Fruit fly (Drosophila melanogaster) whole organism, embryonic: ENCODE results near the gene esg.
A peak's percentile ranks its signal among the peaks of the same experiment; 100 is the strongest.

Experiments used
- Abd-B ChIP-seq: fragments of 200-800 bp; sonication (Bioruptor generic); optimal IDR thresholded peaks from 2 replicates; lab custom pipeline; 2018; ENCODE audit warnings: missing biosample characterization, mild to moderate bottlenecking, missing genetic modification characterization, moderate library complexity
- B-H1 ChIP-seq: fragments of 200-800 bp; sonication (Bioruptor generic); IDR thresholded peaks from 3 replicates; pipeline ENCODE4 v1.3.6; 2022; ENCODE audit warnings: missing biosample characterization, missing genetic modification characterization
- BEAF-32 ChIP-seq: fragments of 200-800 bp; sonication (Bioruptor generic); optimal IDR thresholded peaks from 3 replicates; lab custom pipeline; 2017; ENCODE audit warnings: missing biosample characterization, missing genetic modification characterization, mild to moderate bottlenecking, moderate library complexity, missing genetic modification reagents
- Bteb2 ChIP-seq: fragments of 200-800 bp; sonication (Bioruptor generic); optimal IDR thresholded peaks from 2 replicates; lab custom pipeline; 2016; ENCODE audit warnings: missing biosample characterization, missing genetic modification characterization
- CG11247 ChIP-seq: fragments of 200-800 bp; sonication (Bioruptor generic); IDR thresholded peaks from 2 replicates; pipeline ENCODE4 v1.3.6; 2022; ENCODE audit warnings: missing biosample characterization, missing genetic modification characterization
- CG11398 ChIP-seq: fragments of 200-800 bp; sonication (Bioruptor generic); optimal IDR thresholded peaks from 2 replicates; lab custom pipeline; 2016; ENCODE audit warnings: missing biosample characterization, missing genetic modification characterization
- CG12942 ChIP-seq: fragments of 200-800 bp; sonication (Bioruptor generic); optimal IDR thresholded peaks from 3 replicates; lab custom pipeline; 2016; ENCODE audit warnings: missing biosample characterization, missing genetic modification characterization
- CG14014 ChIP-seq: fragments of 200-800 bp; sonication (Bioruptor generic); IDR thresholded peaks from 2 replicates; pipeline ENCODE4 v1.3.6; 2022; ENCODE audit warnings: missing biosample characterization, missing genetic modification characterization
- CG14860 ChIP-seq: fragments of 200-800 bp; sonication (Bioruptor generic); IDR thresholded peaks from 3 replicates; pipeline ENCODE4 v1.3.6; 2022; ENCODE audit warnings: missing biosample characterization, missing genetic modification characterization; ENCODE audit not compliant: partially characterized antibody
- CG15601 ChIP-seq: fragments of 200-800 bp; sonication (Bioruptor generic); optimal IDR thresholded peaks from 3 replicates; lab custom pipeline; 2019; ENCODE audit warnings: missing biosample characterization, mild to moderate bottlenecking, missing genetic modification characterization, moderate library complexity
- CG1603 ChIP-seq: fragments of 200-800 bp; sonication (Bioruptor generic); optimal IDR thresholded peaks from 2 replicates; lab custom pipeline; 2019; ENCODE audit warnings: missing biosample characterization, mild to moderate bottlenecking, missing genetic modification characterization, moderate library complexity
- CG17359 ChIP-seq: fragments of 200-800 bp; sonication (Bioruptor generic); optimal IDR thresholded peaks from 3 replicates; lab custom pipeline; 2018; ENCODE audit warnings: missing biosample characterization, mild to moderate bottlenecking, missing genetic modification characterization, moderate library complexity
- CG17361 ChIP-seq: fragments of 200-800 bp; sonication (Bioruptor generic); IDR thresholded peaks from 3 replicates; pipeline ENCODE4 v1.3.6; 2022; ENCODE audit warnings: missing biosample characterization, missing genetic modification characterization
- CG2116 ChIP-seq: fragments of 200-800 bp; sonication (Bioruptor generic); optimal IDR thresholded peaks from 3 replicates; lab custom pipeline; 2018; ENCODE audit warnings: missing biosample characterization, mild to moderate bottlenecking, missing genetic modification characterization
- CG2712 ChIP-seq: fragments of 200-800 bp; optimal IDR thresholded peaks from 3 replicates; lab custom pipeline; 2019; ENCODE audit warnings: missing biosample characterization, mild to moderate bottlenecking, missing genetic modification characterization, moderate library complexity
- CG3065 ChIP-seq: fragments of 200-800 bp; sonication (Bioruptor generic); optimal IDR thresholded peaks from 2 replicates; lab custom pipeline; 2016; ENCODE audit warnings: missing biosample characterization, missing genetic modification characterization
- CG31388 ChIP-seq: fragments of 200-800 bp; sonication (Bioruptor generic); optimal IDR thresholded peaks from 2 replicates; lab custom pipeline; 2016; ENCODE audit warnings: missing biosample characterization, missing genetic modification characterization
- CG3838 ChIP-seq: fragments of 200-800 bp; sonication (Bioruptor generic); optimal IDR thresholded peaks from 3 replicates; lab custom pipeline; 2016; ENCODE audit warnings: missing biosample characterization, missing genetic modification characterization
- CG43689 ChIP-seq: fragments of 200-800 bp; sonication (Bioruptor generic); IDR thresholded peaks from 2 replicates; pipeline ENCODE4 v1.3.6; 2022; ENCODE audit warnings: missing biosample characterization, missing genetic modification characterization
- CG4404 ChIP-seq: fragments of 200-800 bp; sonication (Bioruptor generic); IDR thresholded peaks from 2 replicates; pipeline ENCODE4 v1.3.6; 2022; ENCODE audit warnings: missing biosample characterization, missing genetic modification characterization
- CG6654 ChIP-seq: fragments of 200-800 bp; sonication (Bioruptor generic); optimal IDR thresholded peaks from 2 replicates; lab custom pipeline; 2017; ENCODE audit warnings: missing biosample characterization, mild to moderate bottlenecking, missing genetic modification characterization
- CoRest ChIP-seq: fragments of 200-800 bp; sonication (Bioruptor generic); optimal IDR thresholded peaks from 3 replicates; lab custom pipeline; 2018; ENCODE audit warnings: missing biosample characterization, mild to moderate bottlenecking, missing genetic modification characterization, moderate library complexity
- CrebB ChIP-seq: fragments of 200-800 bp; sonication (Bioruptor generic); optimal IDR thresholded peaks from 3 replicates; lab custom pipeline; 2018; ENCODE audit warnings: missing biosample characterization, mild to moderate bottlenecking, missing genetic modification characterization
- D19A ChIP-seq: fragments of 200-800 bp; optimal IDR thresholded peaks from 3 replicates; lab custom pipeline; 2019; ENCODE audit warnings: missing biosample characterization, mild to moderate bottlenecking, missing genetic modification characterization, moderate library complexity
- Dek ChIP-seq: fragments of 200-800 bp; sonication (Bioruptor generic); optimal IDR thresholded peaks from 3 replicates; lab custom pipeline; 2019; ENCODE audit warnings: missing biosample characterization, mild to moderate bottlenecking, missing genetic modification characterization, moderate library complexity
- HLH4C ChIP-seq: fragments of 200-800 bp; sonication (Bioruptor generic); IDR thresholded peaks from 3 replicates; pipeline ENCODE4 v1.3.6; 2022; ENCODE audit warnings: missing biosample characterization, missing genetic modification characterization; ENCODE audit not compliant: partially characterized antibody
- Hmx ChIP-seq: fragments of 200-800 bp; sonication (Bioruptor generic); optimal IDR thresholded peaks from 2 replicates; lab custom pipeline; 2016; ENCODE audit warnings: missing biosample characterization, missing genetic modification characterization
- Max ChIP-seq: fragments of 200-800 bp; sonication (Bioruptor generic); optimal IDR thresholded peaks from 2 replicates; lab custom pipeline; 2016; ENCODE audit warnings: missing biosample characterization, mild to moderate bottlenecking, missing genetic modification characterization
- Med ChIP-seq: fragments of 200-800 bp; sonication (Bioruptor generic); peaks from one replicate; lab custom pipeline; 2016; ENCODE audit warnings: missing biosample characterization, missing genetic modification characterization, mild to moderate bottlenecking, inconsistent platforms, moderate library complexity
- Oaz ChIP-seq: fragments of 200-800 bp; sonication (Bioruptor generic); IDR thresholded peaks from 2 replicates; pipeline ENCODE4 v1.3.6; 2022; ENCODE audit warnings: missing biosample characterization, missing genetic modification characterization
- Pdp1 ChIP-seq, 2 experiments: fragments of 200-800 bp; sonication (Bioruptor generic); optimal IDR thresholded peaks; 3 replicates each; lab custom pipeline; 2016; ENCODE audit warnings: missing biosample characterization in 2 of 2, missing genetic modification characterization in 2 of 2, mild to moderate bottlenecking in 1 of 2, moderate library complexity in 1 of 2
- Ptx1 ChIP-seq: fragments of 200-800 bp; sonication (Bioruptor generic); IDR thresholded peaks from 2 replicates; pipeline ENCODE4 v1.3.6; 2022; ENCODE audit warnings: missing biosample characterization, missing genetic modification characterization
- Sox102F ChIP-seq: fragments of 200-800 bp; sonication (Bioruptor generic); optimal IDR thresholded peaks from 2 replicates; lab custom pipeline; 2018; ENCODE audit warnings: missing biosample characterization, mild to moderate bottlenecking, missing genetic modification characterization, moderate library complexity
- Taf1 ChIP-seq: fragments of 200-800 bp; sonication (Bioruptor generic); IDR thresholded peaks from 2 replicates; pipeline ENCODE4 v1.3.6; 2022; ENCODE audit warnings: missing biosample characterization, missing genetic modification characterization
- ab ChIP-seq: fragments of 200-800 bp; sonication (Bioruptor generic); optimal IDR thresholded peaks from 2 replicates; lab custom pipeline; 2016; ENCODE audit warnings: missing biosample characterization, missing genetic modification characterization
- abd-A ChIP-seq: fragments of 200-800 bp; sonication (Bioruptor generic); optimal IDR thresholded peaks from 3 replicates; lab custom pipeline; 2019; ENCODE audit warnings: missing biosample characterization, mild to moderate bottlenecking, missing genetic modification characterization, moderate library complexity
- dmrt99B ChIP-seq: fragments of 200-800 bp; sonication (Bioruptor generic); optimal IDR thresholded peaks from 2 replicates; lab custom pipeline; 2018; ENCODE audit warnings: missing biosample characterization, mild to moderate bottlenecking, missing genetic modification characterization, moderate library complexity
- ems ChIP-seq: fragments of 200-800 bp; sonication (Bioruptor generic); optimal IDR thresholded peaks from 3 replicates; lab custom pipeline; 2016; ENCODE audit warnings: missing biosample characterization, missing genetic modification characterization
- fd3F ChIP-seq: fragments of 200-800 bp; sonication (Bioruptor generic); optimal IDR thresholded peaks from 2 replicates; lab custom pipeline; 2018; ENCODE audit warnings: missing biosample characterization, mild to moderate bottlenecking, missing genetic modification characterization, moderate library complexity
- gsb-n ChIP-seq: fragments of 200-800 bp; sonication (Bioruptor generic); optimal IDR thresholded peaks from 3 replicates; lab custom pipeline; 2018; ENCODE audit warnings: missing biosample characterization, mild to moderate bottlenecking, missing genetic modification characterization
- nau ChIP-seq: fragments of 200-800 bp; sonication (Bioruptor generic); optimal IDR thresholded peaks from 3 replicates; lab custom pipeline; 2017; ENCODE audit warnings: missing biosample characterization, mild to moderate bottlenecking, missing genetic modification characterization, missing genetic modification reagents
- prd ChIP-seq, 3 experiments: fragments of >200 bp in 2 of 3; fragments of 200-800 bp in 1 of 3; sonication (Bioruptor generic) in 1 of 3; optimal IDR thresholded peaks in 2 of 3; IDR thresholded peaks in 1 of 3; 2 replicates in 2 of 3; 3 replicates in 1 of 3; pipeline versions ENCODE4 v1.3.6 to Lab custom; 2017 to 2022; ENCODE audit warnings: missing biosample characterization in 1 of 3, missing genetic modification characterization in 1 of 3
- rib ChIP-seq: fragments of 200-800 bp; sonication (Bioruptor generic); IDR thresholded peaks from 2 replicates; pipeline ENCODE4 v1.3.6; 2022; ENCODE audit warnings: missing biosample characterization, missing genetic modification characterization
- run ChIP-seq: fragments of 200-800 bp; sonication (Bioruptor generic); optimal IDR thresholded peaks from 3 replicates; lab custom pipeline; 2018; ENCODE audit warnings: missing biosample characterization, mild to moderate bottlenecking, missing genetic modification characterization
- sisA ChIP-seq: fragments of 200-800 bp; sonication (Bioruptor generic); IDR thresholded peaks from 2 replicates; pipeline ENCODE4 v1.3.6; 2022; ENCODE audit warnings: missing biosample characterization, missing genetic modification characterization
- tin ChIP-seq: fragments of 200-800 bp; sonication (Bioruptor generic); optimal IDR thresholded peaks from 3 replicates; lab custom pipeline; 2016; ENCODE audit warnings: missing biosample characterization, missing genetic modification characterization
- unpg ChIP-seq: fragments of 200-800 bp; sonication (Bioruptor generic); optimal IDR thresholded peaks from 3 replicates; lab custom pipeline; 2018; ENCODE audit warnings: missing biosample characterization, mild to moderate bottlenecking, missing genetic modification characterization, moderate library complexity
- zfh1 ChIP-seq: fragments of 200-800 bp; sonication (Bioruptor generic); IDR thresholded peaks from 3 replicates; pipeline ENCODE4 v1.3.6; 2022; ENCODE audit warnings: missing biosample characterization, missing genetic modification characterization

Gene esg

dm6 chr2L:15345295-15345694 is 11.6 kb downstream of the esg start (continued):
- TF ChIP-seq rib (GFP tag; lab: Robert Waterston, UW) (no peak), unpg (GFP tag; lab: Kevin White, UChicago) (peak; percentile 2), Ptx1 (peak; percentile 21; the same call in 1 of the 2 replicates), CrebB (tag; lab: Kevin White, UChicago) (no peak), CG4404 (GFP tag; lab: Robert Waterston, UW) (no peak), CG1603 (tag; lab: Kevin White, UChicago) (peak; percentile 49), Oaz (no peak), dmrt99B (tag; lab: Kevin White, UChicago) (peak; percentile 29), zfh1 (0 out of 3 replicates have a peak, but pooled peaks have one; percentile 9), CG17359 (tag; lab: Kevin White, UChicago) (peak; percentile 16), CG6654 (no peak), BEAF-32 (GFP tag; lab: Kevin White, UChicago) (no peak), Sox102F (peak; percentile 38), prd (optimal IDR thresholded peaks at IDR 0.05; lab: Kevin White, UChicago) (no peak), prd (GFP tag; IDR thresholded peaks at IDR 0.05; lab: Robert Waterston, UW) (peak; percentile 57; the same call in 2 of the 3 replicates), ems (GFP tag; lab: Kevin White, UChicago) (no peak)

- TF ChIP-seq CG14014 (GFP tag; lab: Robert Waterston, UW) (no peak), fd3F (GFP tag; lab: Kevin White, UChicago) (no peak), Med (no peak), CG11247 (GFP tag; lab: Robert Waterston, UW) (no peak), Taf1 (GFP tag; lab: Robert Waterston, UW) (no peak), CG3838 (no peak), Hmx (no peak), D19A (tag; lab: Kevin White, UChicago) (no peak), Dek (no peak), nau (no peak), CG17361 (GFP tag; lab: Robert Waterston, UW) (no peak), CG43689 (GFP tag; lab: Robert Waterston, UW) (no peak), CoRest (tag; lab: Kevin White, UChicago) (no peak), CG3065 (GFP tag; lab: Kevin White, UChicago) (no peak), gsb-n (no peak), abd-A (tag; lab: Kevin White, UChicago) (no peak)
- TF ChIP-seq, all 482 proteins: peak for 0
Observed at dm6 chr2L:15349203-15349602, 15.5 kb downstream of the esg start.

dm6 chr2L:15350882-15351281 is 17.2 kb downstream of the esg start:
- TF ChIP-seq unpg (GFP tag; lab: Kevin White, UChicago) (no peak), ab (GFP tag; lab: Kevin White, UChicago) (no peak), sisA (no peak), Max (GFP tag; lab: Kevin White, UChicago) (no peak), Pdp1 (GFP tag; optimal IDR thresholded peaks at IDR 0.05; lab: Kevin White, UChicago) (peak in 1 of 2 experiments; percentile 79)

- no peak for TF ChIP-seq B-H1 (GFP tag; lab: Robert Waterston, UW)
- no peak for TF ChIP-seq CG17359 (tag; lab: Kevin White, UChicago)
- TF ChIP-seq CG14860 (GFP tag; lab: Robert Waterston, UW), result no peak
- TF ChIP-seq Abd-B (GFP tag; lab: Kevin White, UChicago), result no peak
- no peak for TF ChIP-seq CG11398
- TF ChIP-seq CG12942 (GFP tag; lab: Kevin White, UChicago), result no peak
- no peak for TF ChIP-seq tin (GFP tag; lab: Kevin White, UChicago)
- no peak for TF ChIP-seq Bteb2 (GFP tag; lab: Kevin White, UChicago)
- no peak for TF ChIP-seq CG2116 (GFP tag; lab: Kevin White, UChicago)
- no peak for TF ChIP-seq CG2712 (tag; lab: Kevin White, UChicago)
- TF ChIP-seq CG3065 (GFP tag; lab: Kevin White, UChicago), result no peak
- TF ChIP-seq CG15601 (tag; lab: Kevin White, UChicago), result no peak
- no peak for TF ChIP-seq run (tag; lab: Kevin White, UChicago)
- no peak for TF ChIP-seq CG31388 (GFP tag; lab: Kevin White, UChicago)
- TF ChIP-seq HLH4C (GFP tag; lab: Robert Waterston, UW), result no peak
Observed at dm6 chr2L:15358516-15358915, 24.9 kb downstream of the esg start.
